Worm (Caenorhabditis elegans) whole organism, L2 larva: ENCODE data around the gene fipr-17.

Source experiments
- C34F6.9 ChIP-seq: fragments of 150-350 bp; optimal IDR thresholded peaks from 2 replicates; lab custom pipeline; 2014; ENCODE audit warnings: missing biosample characterization, missing genetic modification characterization
- F13H6.1 ChIP-seq: sonication (generic microtip); optimal IDR thresholded peaks from 2 replicates; lab custom pipeline; 2016; ENCODE audit warnings: missing genetic modification characterization, missing compliant biosample characterization
- R02D3.7 ChIP-seq: fragments of 150-350 bp; optimal IDR thresholded peaks from 2 replicates; lab custom pipeline; 2014; ENCODE audit warnings: missing biosample characterization, missing genetic modification characterization
- Y55F3AM.14 ChIP-seq: fragments of 200-800 bp; sonication (Bioruptor generic); optimal IDR thresholded peaks from 2 replicates; lab custom pipeline; 2018; ENCODE audit warnings: mild to moderate bottlenecking, missing genetic modification characterization, missing compliant biosample characterization
- ZK546.5 ChIP-seq: sonication (generic microtip); optimal IDR thresholded peaks from 2 replicates; lab custom pipeline; 2017; ENCODE audit warnings: missing biosample characterization, missing genetic modification characterization
- alr-1 ChIP-seq: fragments of 150-350 bp; optimal IDR thresholded peaks from 2 replicates; lab custom pipeline; 2014; ENCODE audit warnings: missing biosample characterization, missing genetic modification characterization
- aly-2 ChIP-seq: fragments of 150-350 bp; optimal IDR thresholded peaks from 2 replicates; lab custom pipeline; 2014; ENCODE audit warnings: missing biosample characterization, missing genetic modification characterization
- ama-1 ChIP-seq: fragments of 150-350 bp; optimal IDR thresholded peaks from 2 replicates; lab custom pipeline; 2018; ENCODE audit warnings: inconsistent platforms
- blmp-1 ChIP-seq: sonication (generic microtip); optimal IDR thresholded peaks from 2 replicates; lab custom pipeline; 2017; ENCODE audit warnings: missing genetic modification characterization, mild to moderate bottlenecking, missing compliant biosample characterization, antibody characterized with exemption, moderate library complexity; ENCODE audit not compliant: insufficient read depth
- ceh-16 ChIP-seq: fragments of 150-350 bp; optimal IDR thresholded peaks from 2 replicates; lab custom pipeline; 2014; ENCODE audit warnings: missing biosample characterization, missing genetic modification characterization
- ceh-82 ChIP-seq: fragments of 150-350 bp; optimal IDR thresholded peaks from 2 replicates; lab custom pipeline; 2014; ENCODE audit warnings: missing biosample characterization, missing genetic modification characterization
- crh-2 ChIP-seq: sonication (generic microtip); optimal IDR thresholded peaks from 2 replicates; lab custom pipeline; 2017; ENCODE audit warnings: missing biosample characterization, missing genetic modification characterization
- dmd-4 ChIP-seq: sonication (generic microtip); optimal IDR thresholded peaks from 2 replicates; lab custom pipeline; 2017; ENCODE audit warnings: missing biosample characterization, missing genetic modification characterization
- egl-27 ChIP-seq: sonication (generic microtip); optimal IDR thresholded peaks from 3 replicates; lab custom pipeline; 2017; ENCODE audit warnings: missing biosample characterization, missing genetic modification reagents, missing genetic modification characterization
- elt-1 ChIP-seq: fragments of 150-350 bp; optimal IDR thresholded peaks from 2 replicates; lab custom pipeline; 2014; ENCODE audit warnings: missing biosample characterization, missing genetic modification characterization
- elt-3 ChIP-seq: sonication (generic microtip); optimal IDR thresholded peaks from 2 replicates; lab custom pipeline; 2017; ENCODE audit warnings: missing biosample characterization, missing genetic modification characterization
- fos-1 ChIP-seq: fragments of 150-350 bp; optimal IDR thresholded peaks from 2 replicates; lab custom pipeline; 2014; ENCODE audit warnings: missing biosample characterization, missing genetic modification characterization
- gmeb-1 ChIP-seq: fragments of 150-350 bp; optimal IDR thresholded peaks from 2 replicates; lab custom pipeline; 2014; ENCODE audit warnings: missing biosample characterization, missing genetic modification characterization
- lin-11 ChIP-seq: fragments of 150-350 bp; sonication (generic microtip); optimal IDR thresholded peaks from 2 replicates; lab custom pipeline; 2014; ENCODE audit warnings: missing biosample characterization, missing genetic modification characterization, inconsistent platforms, mixed read lengths
- lin-13 ChIP-seq: fragments of 150-350 bp; optimal IDR thresholded peaks from 2 replicates; lab custom pipeline; 2014; ENCODE audit warnings: missing biosample characterization, missing genetic modification reagents, missing genetic modification characterization
- lin-39 ChIP-seq: fragments of 150-350 bp; optimal IDR thresholded peaks from 2 replicates; lab custom pipeline; 2014; ENCODE audit warnings: missing biosample characterization, missing genetic modification reagents, missing genetic modification characterization
- lsy-2 ChIP-seq, 2 experiments: fragments of 150-350 bp in 1 of 2; sonication (generic microtip) in 1 of 2; optimal IDR thresholded peaks; 2 replicates each; lab custom pipeline; 2014 to 2017; ENCODE audit warnings: missing biosample characterization in 2 of 2, missing genetic modification characterization in 2 of 2
- mab-5 ChIP-seq: fragments of 150-350 bp; optimal IDR thresholded peaks from 2 replicates; lab custom pipeline; 2014; ENCODE audit warnings: missing biosample characterization, missing genetic modification characterization
- mbf-1 ChIP-seq: sonication (generic microtip); optimal IDR thresholded peaks from 2 replicates; lab custom pipeline; 2017; ENCODE audit warnings: missing biosample characterization, missing genetic modification characterization
- mdl-1 ChIP-seq, 2 experiments: fragments of 150-350 bp in 1 of 2; sonication (generic microtip) in 1 of 2; optimal IDR thresholded peaks; 2 replicates each; lab custom pipeline; 2017; ENCODE audit warnings: missing biosample characterization in 2 of 2, missing genetic modification characterization in 2 of 2
- nhr-10 ChIP-seq: sonication (generic microtip); optimal IDR thresholded peaks from 2 replicates; lab custom pipeline; 2017; ENCODE audit warnings: missing biosample characterization, missing genetic modification characterization
- nhr-11 ChIP-seq: fragments of 150-350 bp; optimal IDR thresholded peaks from 2 replicates; lab custom pipeline; 2014; ENCODE audit warnings: missing biosample characterization, missing genetic modification characterization
- nhr-12 ChIP-seq: fragments of 150-350 bp; optimal IDR thresholded peaks from 2 replicates; lab custom pipeline; 2014; ENCODE audit warnings: missing biosample characterization, missing genetic modification characterization
- nhr-129 ChIP-seq: fragments of 150-350 bp; optimal IDR thresholded peaks from 2 replicates; lab custom pipeline; 2014; ENCODE audit warnings: missing biosample characterization, missing genetic modification characterization
- nhr-21 ChIP-seq: fragments of 150-350 bp; optimal IDR thresholded peaks from 2 replicates; lab custom pipeline; 2014; ENCODE audit warnings: missing biosample characterization, missing genetic modification characterization
- nhr-23 ChIP-seq: fragments of 150-350 bp; optimal IDR thresholded peaks from 2 replicates; lab custom pipeline; 2014; ENCODE audit warnings: missing biosample characterization, missing genetic modification reagents, missing genetic modification characterization
- nhr-237 ChIP-seq: fragments of 150-350 bp; optimal IDR thresholded peaks from 2 replicates; lab custom pipeline; 2014; ENCODE audit warnings: missing biosample characterization, missing genetic modification characterization
- nhr-25 ChIP-seq: fragments of 150-350 bp; sonication (generic microtip); optimal IDR thresholded peaks from 3 replicates; lab custom pipeline; 2014; ENCODE audit warnings: missing biosample characterization, missing genetic modification characterization
- nhr-6 ChIP-seq: fragments of 150-350 bp; optimal IDR thresholded peaks from 2 replicates; lab custom pipeline; 2014; ENCODE audit warnings: missing biosample characterization, missing genetic modification characterization
- nhr-77 ChIP-seq: fragments of 150-350 bp; optimal IDR thresholded peaks from 2 replicates; lab custom pipeline; 2014; ENCODE audit warnings: missing biosample characterization, missing genetic modification characterization
- peb-1 ChIP-seq: fragments of 150-350 bp; optimal IDR thresholded peaks from 2 replicates; lab custom pipeline; 2014; ENCODE audit warnings: missing biosample characterization, missing genetic modification characterization
- sem-4 ChIP-seq: fragments of 150-350 bp; optimal IDR thresholded peaks from 2 replicates; lab custom pipeline; 2014; ENCODE audit warnings: missing biosample characterization, missing genetic modification reagents, missing genetic modification characterization
- skn-1 ChIP-seq: sonication (generic microtip); optimal IDR thresholded peaks from 2 replicates; lab custom pipeline; 2017; ENCODE audit warnings: missing biosample characterization, missing genetic modification characterization
- sma-3 ChIP-seq: sonication (generic microtip); optimal IDR thresholded peaks from 2 replicates; lab custom pipeline; 2016; ENCODE audit warnings: missing genetic modification reagents, missing genetic modification characterization, missing compliant biosample characterization
- sma-9 ChIP-seq, 2 experiments: fragments of 150-350 bp in 1 of 2; sonication (generic microtip) in 1 of 2; optimal IDR thresholded peaks; 2 replicates each; lab custom pipeline; 2014 to 2016; ENCODE audit warnings: missing genetic modification characterization in 2 of 2, mild to moderate bottlenecking in 1 of 2, missing biosample characterization in 1 of 2, missing compliant biosample characterization in 1 of 2, missing genetic modification reagents in 1 of 2, moderate library complexity in 1 of 2
- snpc-4 ChIP-seq: fragments of 150-350 bp; optimal IDR thresholded peaks from 2 replicates; lab custom pipeline; 2014; ENCODE audit warnings: missing biosample characterization, missing genetic modification characterization
- unc-39 ChIP-seq: fragments of 150-350 bp; optimal IDR thresholded peaks from 2 replicates; lab custom pipeline; 2014; ENCODE audit warnings: missing biosample characterization, missing genetic modification characterization
- unc-55 ChIP-seq: fragments of 150-350 bp; sonication (generic microtip); optimal IDR thresholded peaks from 3 replicates; lab custom pipeline; 2014; ENCODE audit warnings: missing biosample characterization, missing genetic modification reagents, missing genetic modification characterization
- unc-62 ChIP-seq: fragments of 150-350 bp; optimal IDR thresholded peaks from 2 replicates; lab custom pipeline; 2014; ENCODE audit warnings: missing biosample characterization, missing genetic modification reagents, missing genetic modification characterization
- zag-1 ChIP-seq: fragments of 150-350 bp; optimal IDR thresholded peaks from 2 replicates; lab custom pipeline; 2014; ENCODE audit warnings: missing biosample characterization, missing genetic modification characterization
- ztf-1 ChIP-seq: fragments of 200-800 bp; sonication (Bioruptor generic); conservative IDR thresholded peaks from 2 replicates; pipeline ENCODE4 v1.3.6; 2022; ENCODE audit warnings: missing genetic modification characterization, missing compliant biosample characterization
- ztf-11 ChIP-seq: sonication (generic microtip); optimal IDR thresholded peaks from 2 replicates; lab custom pipeline; 2017; ENCODE audit warnings: missing biosample characterization, missing genetic modification characterization
- ztf-4 ChIP-seq: fragments of 150-350 bp; optimal IDR thresholded peaks from 2 replicates; lab custom pipeline; 2014; ENCODE audit warnings: missing biosample characterization, missing genetic modification characterization

Gene fipr-17

ce11 chrIII:11054532-11055265, 47.3 kb upstream of the fipr-17 start:
- peak; percentile 7 to 43 for TF ChIP-seq mdl-1 (tag; optimal IDR thresholded peaks at IDR 0.05; lab: Kevin White, UChicago)
- TF ChIP-seq skn-1 (tag; lab: Kevin White, UChicago), result no peak
- TF ChIP-seq zag-1 (tag; lab: Kevin White, UChicago), result peak; percentile 34
- TF ChIP-seq peb-1 (tag; lab: Kevin White, UChicago), result no peak
- TF ChIP-seq mab-5, result no peak
- TF ChIP-seq elt-3 (tag; lab: Kevin White, UChicago), result no peak
- peak; percentile 60 for TF ChIP-seq lin-13 (GFP tag; lab: Kevin White, UChicago)
- no peak for TF ChIP-seq ztf-1 (GFP tag; lab: Robert Waterston, UW)
- TF ChIP-seq nhr-129, result peak; percentile 67
- TF ChIP-seq ceh-82, result no peak
- peak; percentile 55 for TF ChIP-seq C34F6.9
- TF ChIP-seq mbf-1, result no peak
- peak; percentile 44 for TF ChIP-seq gmeb-1 (tag; lab: Kevin White, UChicago)
- no peak for TF ChIP-seq ZK546.5 (tag; lab: Kevin White, UChicago)
- no peak for TF ChIP-seq egl-27 (tag; lab: Kevin White, UChicago)
- no peak for TF ChIP-seq unc-62
- no peak for TF ChIP-seq ceh-16
- no peak for TF ChIP-seq lin-11 (tag; lab: Kevin White, UChicago)
- no peak for TF ChIP-seq aly-2 (tag; lab: Kevin White, UChicago)
- TF ChIP-seq unc-39, result no peak
- no peak for TF ChIP-seq nhr-6 (tag; lab: Kevin White, UChicago)
- TF ChIP-seq sma-9 (GFP tag; optimal IDR thresholded peaks at IDR 0.05; lab: Kevin White, UChicago), result peak; percentile 9
- TF ChIP-seq sma-9 (tag; optimal IDR thresholded peaks at IDR 0.05; lab: Kevin White, UChicago), result no peak
- peak; percentile 80 for TF ChIP-seq fos-1 (tag; lab: Kevin White, UChicago)
- TF ChIP-seq ama-1 (lab: Kevin White, UChicago), result no peak
- peak; percentile 41 for TF ChIP-seq snpc-4 (tag; lab: Kevin White, UChicago)
- no peak for TF ChIP-seq ztf-11 (tag; lab: Kevin White, UChicago)
- TF ChIP-seq lin-39 (tag; lab: Kevin White, UChicago), result no peak
- no peak for TF ChIP-seq nhr-12 (tag; lab: Kevin White, UChicago)
- TF ChIP-seq nhr-23 (tag; lab: Kevin White, UChicago), result no peak
- no peak for TF ChIP-seq nhr-10 (tag; lab: Kevin White, UChicago)
- TF ChIP-seq sem-4 (tag; lab: Kevin White, UChicago), result peak; percentile 49
- TF ChIP-seq blmp-1 (tag; lab: Kevin White, UChicago), result peak; percentile 7
- peak; percentile 60 for TF ChIP-seq Y55F3AM.14 (GFP tag; lab: Kevin White, UChicago)
- TF ChIP-seq nhr-237 (tag; lab: Kevin White, UChicago), result no peak
- peak; percentile 77 for TF ChIP-seq nhr-25 (tag; lab: Kevin White, UChicago)
- TF ChIP-seq ztf-4 (tag; lab: Kevin White, UChicago), result peak; percentile 2
- peak; percentile 64 for TF ChIP-seq unc-55 (GFP tag; lab: Kevin White, UChicago)
- TF ChIP-seq alr-1, result no peak
- peak; percentile 69 for TF ChIP-seq nhr-21 (tag; lab: Kevin White, UChicago)
- TF ChIP-seq sma-3 (GFP tag; lab: Kevin White, UChicago), result peak; percentile 53
- no peak for TF ChIP-seq dmd-4 (tag; lab: Kevin White, UChicago)
- TF ChIP-seq nhr-11, result no peak
- TF ChIP-seq R02D3.7, result no peak
- TF ChIP-seq lsy-2 (tag; optimal IDR thresholded peaks at IDR 0.05; lab: Kevin White, UChicago), result peak; percentile 38 to 71
- TF ChIP-seq elt-1 (tag; lab: Kevin White, UChicago), result no peak
- TF ChIP-seq nhr-77 (tag; lab: Kevin White, UChicago), result no peak
- peak; percentile 94 for TF ChIP-seq crh-2 (tag; lab: Kevin White, UChicago)
- peak; percentile 88 for TF ChIP-seq F13H6.1
